Worm (Caenorhabditis elegans) whole organism, mixed stage, embryonic: ENCODE data around the gene vab-7.
A peak's percentile ranks its signal among the peaks of the same experiment; 100 is the strongest.

ENCODE experiments used
- M03D4.4 ChIP-seq: sonication (generic microtip); optimal IDR thresholded peaks from 2 replicates; lab custom pipeline; 2017; ENCODE audit warnings: mild to moderate bottlenecking, missing genetic modification characterization, missing compliant biosample characterization
- bed-3 ChIP-seq: fragments of 200-800 bp; sonication (Bioruptor generic); optimal IDR thresholded peaks from 3 replicates; lab custom pipeline; 2018; ENCODE audit warnings: mild to moderate bottlenecking, missing genetic modification characterization, moderate library complexity, missing compliant biosample characterization
- blmp-1 ChIP-seq: fragments of 150-350 bp; optimal IDR thresholded peaks from 2 replicates; lab custom pipeline; 2014; ENCODE audit warnings: missing biosample characterization, missing genetic modification characterization
- ceh-39 ChIP-seq: fragments of 150-350 bp; optimal IDR thresholded peaks from 2 replicates; lab custom pipeline; 2014; ENCODE audit warnings: missing biosample characterization, missing genetic modification characterization
- ceh-83 ChIP-seq: fragments of 200-800 bp; sonication (Bioruptor generic); optimal IDR thresholded peaks from 2 replicates; lab custom pipeline; 2018; ENCODE audit warnings: mild to moderate bottlenecking, missing genetic modification characterization, missing compliant biosample characterization
- drap-1 ChIP-seq: fragments of 200-800 bp; sonication (Bioruptor generic); optimal IDR thresholded peaks from 3 replicates; lab custom pipeline; 2018; ENCODE audit warnings: mild to moderate bottlenecking, missing genetic modification characterization, missing compliant biosample characterization
- elt-1 ChIP-seq: sonication (generic microtip); optimal IDR thresholded peaks from 2 replicates; lab custom pipeline; 2017; ENCODE audit warnings: missing genetic modification characterization, mild to moderate bottlenecking, missing compliant biosample characterization, antibody characterized with exemption, moderate library complexity, borderline replicate concordance; ENCODE audit not compliant: insufficient read depth
- elt-3 ChIP-seq: fragments of 150-350 bp; optimal IDR thresholded peaks from 2 replicates; lab custom pipeline; 2014; ENCODE audit warnings: missing biosample characterization, missing genetic modification characterization
- flh-1 ChIP-seq: fragments of 200-800 bp; sonication (Bioruptor generic); optimal IDR thresholded peaks from 2 replicates; lab custom pipeline; 2018; ENCODE audit warnings: mild to moderate bottlenecking, missing genetic modification characterization, moderate library complexity, missing compliant biosample characterization
- ham-2 ChIP-seq: fragments of 200-800 bp; sonication (Bioruptor generic); optimal IDR thresholded peaks from 2 replicates; lab custom pipeline; 2018; ENCODE audit warnings: mild to moderate bottlenecking, missing genetic modification characterization, missing compliant biosample characterization
- hlh-1 ChIP-seq: fragments of 150-350 bp; optimal IDR thresholded peaks from 2 replicates; lab custom pipeline; 2014; ENCODE audit warnings: missing biosample characterization, missing genetic modification reagents, missing genetic modification characterization
- lin-13 ChIP-seq: fragments of 150-350 bp; optimal IDR thresholded peaks from 2 replicates; lab custom pipeline; 2014; ENCODE audit warnings: missing biosample characterization, missing genetic modification characterization
- lin-32 ChIP-seq: fragments of 200-800 bp; sonication (Bioruptor generic); optimal IDR thresholded peaks from 2 replicates; lab custom pipeline; 2018; ENCODE audit warnings: mild to moderate bottlenecking, missing genetic modification characterization, missing compliant biosample characterization
- lsy-2 ChIP-seq: fragments of 150-350 bp; optimal IDR thresholded peaks from 2 replicates; lab custom pipeline; 2014; ENCODE audit warnings: missing biosample characterization, missing genetic modification characterization
- mab-5 ChIP-seq: fragments of 150-350 bp; optimal IDR thresholded peaks from 2 replicates; lab custom pipeline; 2014; ENCODE audit warnings: missing biosample characterization, missing genetic modification characterization
- mep-1 ChIP-seq: fragments of 150-350 bp; optimal IDR thresholded peaks from 2 replicates; lab custom pipeline; 2017; ENCODE audit warnings: missing biosample characterization, missing genetic modification reagents, missing genetic modification characterization, inconsistent platforms
- mls-2 ChIP-seq: sonication (generic microtip); optimal IDR thresholded peaks from 2 replicates; lab custom pipeline; 2016; ENCODE audit warnings: mild to moderate bottlenecking, missing genetic modification characterization, moderate library complexity, missing compliant biosample characterization
- nhr-2 ChIP-seq: fragments of 150-350 bp; optimal IDR thresholded peaks from 2 replicates; lab custom pipeline; 2014; ENCODE audit warnings: missing biosample characterization, missing genetic modification characterization
- nhr-237 ChIP-seq: fragments of 150-350 bp; optimal IDR thresholded peaks from 2 replicates; lab custom pipeline; 2014; ENCODE audit warnings: missing biosample characterization, missing genetic modification characterization
- nhr-28 ChIP-seq: fragments of 150-350 bp; optimal IDR thresholded peaks from 2 replicates; lab custom pipeline; 2014; ENCODE audit warnings: missing biosample characterization, missing genetic modification characterization
- nhr-76 ChIP-seq: sonication (generic microtip); optimal IDR thresholded peaks from 2 replicates; lab custom pipeline; 2017; ENCODE audit warnings: missing biosample characterization, missing genetic modification characterization
- pha-4 ChIP-seq: fragments of 150-350 bp; optimal IDR thresholded peaks from 2 replicates; lab custom pipeline; 2018; ENCODE audit warnings: missing biosample characterization, missing genetic modification reagents, missing genetic modification characterization
- sem-2 ChIP-seq: fragments of 200-800 bp; sonication (Bioruptor generic); optimal IDR thresholded peaks from 2 replicates; lab custom pipeline; 2018; ENCODE audit warnings: mild to moderate bottlenecking, missing genetic modification characterization, missing compliant biosample characterization
- snpc-4 ChIP-seq: fragments of 150-350 bp; optimal IDR thresholded peaks from 2 replicates; lab custom pipeline; 2014; ENCODE audit warnings: missing biosample characterization, missing genetic modification characterization
- tbx-8 ChIP-seq: fragments of 200-800 bp; sonication (Bioruptor generic); optimal IDR thresholded peaks from 2 replicates; lab custom pipeline; 2018; ENCODE audit warnings: mild to moderate bottlenecking, missing genetic modification characterization, moderate library complexity, missing compliant biosample characterization
- unc-120 ChIP-seq: sonication (generic microtip); optimal IDR thresholded peaks from 2 replicates; lab custom pipeline; 2017; ENCODE audit warnings: missing genetic modification characterization, missing compliant biosample characterization; ENCODE audit not compliant: poor library complexity, severe bottlenecking
- unc-39 ChIP-seq: fragments of 150-350 bp; optimal IDR thresholded peaks from 2 replicates; lab custom pipeline; 2014; ENCODE audit warnings: missing biosample characterization, missing genetic modification characterization
- unc-62 ChIP-seq: fragments of 150-350 bp; optimal IDR thresholded peaks from 2 replicates; lab custom pipeline; 2014; ENCODE audit warnings: missing biosample characterization, missing genetic modification reagents, missing genetic modification characterization
- zip-8 ChIP-seq: fragments of 150-350 bp; optimal IDR thresholded peaks from 2 replicates; lab custom pipeline; 2014; ENCODE audit warnings: missing biosample characterization, missing genetic modification characterization
- ztf-11 ChIP-seq: fragments of 150-350 bp; optimal IDR thresholded peaks from 2 replicates; lab custom pipeline; 2014; ENCODE audit warnings: missing biosample characterization, missing genetic modification characterization

The vab-7 gene

ce11 chrIII:10906325-10906724 is 13.8 kb upstream of the vab-7 start:
- TF ChIP-seq unc-120 (tag; lab: Kevin White, UChicago) (peak; percentile 65), pha-4 (tag; lab: Kevin White, UChicago) (no peak), hlh-1 (tag; lab: Kevin White, UChicago) (peak; percentile 95)

DNA sequence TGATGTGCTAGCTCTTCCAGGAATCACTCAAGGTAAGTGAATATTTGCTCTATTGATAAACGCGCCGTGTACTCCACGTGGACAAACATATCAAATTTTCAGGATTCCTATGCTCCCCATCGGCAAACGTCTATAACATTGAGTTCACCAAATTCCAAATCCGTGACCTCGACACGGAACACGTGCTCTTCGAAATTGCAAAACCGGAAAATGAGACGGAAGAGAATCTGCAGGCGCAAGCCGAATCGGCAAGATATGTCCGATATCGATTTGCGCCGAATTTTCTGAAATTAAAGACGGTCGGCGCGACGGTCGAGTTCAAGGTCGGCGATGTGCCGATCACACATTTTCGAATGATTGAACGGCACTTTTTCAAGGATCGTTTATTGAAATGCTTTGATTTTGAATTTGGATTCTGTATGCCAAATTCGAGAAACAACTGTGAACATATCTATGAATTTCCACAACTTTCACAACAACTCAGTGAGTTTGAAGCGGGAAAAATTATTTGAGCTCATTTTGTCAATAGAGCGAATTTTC is 12.4 kb upstream of the vab-7 start:
- no peak for TF ChIP-seq M03D4.4 (tag; lab: Kevin White, UChicago)
- no peak for TF ChIP-seq tbx-8 (GFP tag; lab: Kevin White, UChicago)
- TF ChIP-seq mls-2 (tag; lab: Kevin White, UChicago): no peak
- TF ChIP-seq ham-2 (GFP tag; lab: Kevin White, UChicago): no peak
- TF ChIP-seq bed-3 (GFP tag; lab: Kevin White, UChicago): no peak
- no peak for TF ChIP-seq sem-2 (GFP tag; lab: Kevin White, UChicago)
- no peak for TF ChIP-seq lsy-2 (tag; lab: Kevin White, UChicago)
- TF ChIP-seq zip-8 (tag; lab: Kevin White, UChicago): no peak
- no peak for TF ChIP-seq nhr-76
- no peak for TF ChIP-seq ceh-83 (GFP tag; lab: Kevin White, UChicago)
- TF ChIP-seq mab-5 (tag; lab: Kevin White, UChicago): no peak
- TF ChIP-seq flh-1 (GFP tag; lab: Kevin White, UChicago): no peak
- no peak for TF ChIP-seq unc-39 (tag; lab: Kevin White, UChicago)
- TF ChIP-seq blmp-1: no peak
- no peak for TF ChIP-seq unc-120 (tag; lab: Kevin White, UChicago)
- no peak for TF ChIP-seq elt-3
- TF ChIP-seq mep-1 (tag; lab: Kevin White, UChicago): no peak
- TF ChIP-seq nhr-237 (tag; lab: Kevin White, UChicago): no peak

- TF ChIP-seq lsy-2 (tag; lab: Kevin White, UChicago) (no peak), hlh-1 (tag; lab: Kevin White, UChicago) (peak; percentile 6)
Observed at ce11 chrIII:10908543-10908942, 11.6 kb upstream of the vab-7 start.

DNA sequence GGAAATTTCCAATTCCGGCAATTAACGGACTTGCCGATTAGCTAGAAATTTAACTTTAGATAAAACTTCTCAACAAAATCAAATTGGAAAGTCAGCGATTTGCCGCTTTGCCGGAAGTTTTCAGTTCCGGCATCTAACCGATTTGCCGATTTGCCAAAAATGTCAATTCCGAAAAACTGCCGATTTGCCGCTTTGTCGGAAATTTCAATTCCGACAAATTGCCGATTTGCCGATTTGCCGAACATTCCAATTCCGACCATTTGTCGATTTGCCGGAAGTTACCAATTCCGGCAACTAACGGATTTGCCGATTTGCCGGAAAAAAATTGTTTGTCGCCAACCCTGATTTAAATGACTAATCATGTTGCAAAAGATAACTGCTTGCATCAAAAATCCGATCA is 11.0 kb upstream of the vab-7 start:
- no peak for TF ChIP-seq hlh-1 (tag; lab: Kevin White, UChicago)
- TF ChIP-seq bed-3 (GFP tag; lab: Kevin White, UChicago): no peak
- TF ChIP-seq snpc-4: no peak
- TF ChIP-seq elt-1: no peak
- no peak for TF ChIP-seq pha-4 (tag; lab: Kevin White, UChicago)
- TF ChIP-seq lin-13 (tag; lab: Kevin White, UChicago): no peak
- TF ChIP-seq nhr-2 (tag; lab: Kevin White, UChicago): no peak
- no peak for TF ChIP-seq sem-2 (GFP tag; lab: Kevin White, UChicago)
- TF ChIP-seq ceh-83 (GFP tag; lab: Kevin White, UChicago): no peak
- TF ChIP-seq unc-39 (tag; lab: Kevin White, UChicago): no peak
- no peak for TF ChIP-seq nhr-76
- TF ChIP-seq lin-32 (GFP tag; lab: Kevin White, UChicago): no peak
- no peak for TF ChIP-seq mls-2 (tag; lab: Kevin White, UChicago)
- TF ChIP-seq ztf-11 (tag; lab: Kevin White, UChicago): no peak
- TF ChIP-seq, all 35 proteins: peak for 0

- TF ChIP-seq unc-62 (GFP tag; lab: Kevin White, UChicago) (no peak), blmp-1 (peak; percentile 25), ceh-39 (no peak), elt-1 (no peak), ztf-11 (tag; lab: Kevin White, UChicago) (no peak)
Observed at ce11 chrIII:10911160-10911559, 9.0 kb upstream of the vab-7 start, which contains the start of gene cut-6. TSS of gene cut-6 (plus strand) at chrIII:10911460.

ce11 chrIII:10914971-10915370 is 5.2 kb upstream of the vab-7 start:
- TF ChIP-seq flh-1 (GFP tag; lab: Kevin White, UChicago) (no peak), nhr-2 (tag; lab: Kevin White, UChicago) (no peak), drap-1 (GFP tag; lab: Kevin White, UChicago) (no peak), ceh-83 (GFP tag; lab: Kevin White, UChicago) (no peak), nhr-28 (tag; lab: Kevin White, UChicago) (no peak), hlh-1 (tag; lab: Kevin White, UChicago) (no peak), zip-8 (tag; lab: Kevin White, UChicago) (no peak), lin-32 (GFP tag; lab: Kevin White, UChicago) (no peak)
